Worm (Caenorhabditis elegans): ENCODE measurements around the gene nhr-93.

ce11 chrV:3554869-3555268 lies 16.7 kb upstream of the nhr-93 start, which contains the start of gene grl-29:
- TF ChIP-seq bed-1 (GFP tag; IDR thresholded peaks at IDR 0.05) (no peak), B0019.2 (GFP tag; conservative IDR thresholded peaks at IDR 0.05) (no peak), hmg-1.2 (GFP tag; IDR thresholded peaks at IDR 0.05) (no peak), nfya-1 (tag; optimal IDR thresholded peaks at IDR 0.05; ENCODE audit: borderline replicate concordance, insufficient read depth) (no peak), him-1 (tag; optimal IDR thresholded peaks at IDR 0.05) (no peak), snpc-1.1 (tag; optimal IDR thresholded peaks at IDR 0.05; ENCODE audit: insufficient read depth) (no peak), dpl-1 (GFP tag; optimal IDR thresholded peaks at IDR 0.05) (no peak), ceh-79 (tag; optimal IDR thresholded peaks at IDR 0.05) (no peak), F57A8.1 (GFP tag; optimal IDR thresholded peaks at IDR 0.05) (no peak), lin-40 (tag; optimal IDR thresholded peaks at IDR 0.05) (no peak), cebp-2 (GFP tag; IDR thresholded peaks at IDR 0.05) (no peak), mxl-1 (tag; optimal IDR thresholded peaks at IDR 0.05) (no peak), ama-1 (optimal IDR thresholded peaks at IDR 0.05) (no peak), ama-1 (GFP tag; optimal IDR thresholded peaks at IDR 0.05) (no peak)
